Worm (Caenorhabditis elegans) whole organism, L2 larva: ENCODE results near the gene gtl-2.
A peak's percentile ranks its signal among the peaks of the same experiment; 100 is the strongest.
"Not testable (repeated sequence)": the region's sequence is repeated elsewhere in the genome, so short reads cannot be mapped to it uniquely, and the experiment has no call there.

Experiments
- C34F6.9 ChIP-seq: fragments of 150-350 bp; optimal IDR thresholded peaks from 2 replicates; lab custom pipeline; 2014; ENCODE audit warnings: missing biosample characterization, missing genetic modification characterization
- F13H6.1 ChIP-seq: sonication (generic microtip); optimal IDR thresholded peaks from 2 replicates; lab custom pipeline; 2016; ENCODE audit warnings: missing genetic modification characterization, missing compliant biosample characterization
- R02D3.7 ChIP-seq: fragments of 150-350 bp; optimal IDR thresholded peaks from 2 replicates; lab custom pipeline; 2014; ENCODE audit warnings: missing biosample characterization, missing genetic modification characterization
- alr-1 ChIP-seq: fragments of 150-350 bp; optimal IDR thresholded peaks from 2 replicates; lab custom pipeline; 2014; ENCODE audit warnings: missing biosample characterization, missing genetic modification characterization
- ama-1 ChIP-seq: fragments of 150-350 bp; optimal IDR thresholded peaks from 2 replicates; lab custom pipeline; 2018; ENCODE audit warnings: inconsistent platforms
- blmp-1 ChIP-seq: sonication (generic microtip); optimal IDR thresholded peaks from 2 replicates; lab custom pipeline; 2017; ENCODE audit warnings: missing genetic modification characterization, mild to moderate bottlenecking, missing compliant biosample characterization, antibody characterized with exemption, moderate library complexity; ENCODE audit not compliant: insufficient read depth
- ceh-16 ChIP-seq: fragments of 150-350 bp; optimal IDR thresholded peaks from 2 replicates; lab custom pipeline; 2014; ENCODE audit warnings: missing biosample characterization, missing genetic modification characterization
- crh-2 ChIP-seq: sonication (generic microtip); optimal IDR thresholded peaks from 2 replicates; lab custom pipeline; 2017; ENCODE audit warnings: missing biosample characterization, missing genetic modification characterization
- egl-27 ChIP-seq: sonication (generic microtip); optimal IDR thresholded peaks from 3 replicates; lab custom pipeline; 2017; ENCODE audit warnings: missing biosample characterization, missing genetic modification reagents, missing genetic modification characterization
- fos-1 ChIP-seq: fragments of 150-350 bp; optimal IDR thresholded peaks from 2 replicates; lab custom pipeline; 2014; ENCODE audit warnings: missing biosample characterization, missing genetic modification characterization
- gmeb-1 ChIP-seq: fragments of 150-350 bp; optimal IDR thresholded peaks from 2 replicates; lab custom pipeline; 2014; ENCODE audit warnings: missing biosample characterization, missing genetic modification characterization
- lin-11 ChIP-seq: fragments of 150-350 bp; sonication (generic microtip); optimal IDR thresholded peaks from 2 replicates; lab custom pipeline; 2014; ENCODE audit warnings: missing biosample characterization, missing genetic modification characterization, inconsistent platforms, mixed read lengths
- lin-13 ChIP-seq: fragments of 150-350 bp; optimal IDR thresholded peaks from 2 replicates; lab custom pipeline; 2014; ENCODE audit warnings: missing biosample characterization, missing genetic modification reagents, missing genetic modification characterization
- lin-39 ChIP-seq: fragments of 150-350 bp; optimal IDR thresholded peaks from 2 replicates; lab custom pipeline; 2014; ENCODE audit warnings: missing biosample characterization, missing genetic modification reagents, missing genetic modification characterization
- mab-5 ChIP-seq: fragments of 150-350 bp; optimal IDR thresholded peaks from 2 replicates; lab custom pipeline; 2014; ENCODE audit warnings: missing biosample characterization, missing genetic modification characterization
- mdl-1 ChIP-seq, 2 experiments: fragments of 150-350 bp in 1 of 2; sonication (generic microtip) in 1 of 2; optimal IDR thresholded peaks; 2 replicates each; lab custom pipeline; 2017; ENCODE audit warnings: missing biosample characterization in 2 of 2, missing genetic modification characterization in 2 of 2
- nhr-10 ChIP-seq: sonication (generic microtip); optimal IDR thresholded peaks from 2 replicates; lab custom pipeline; 2017; ENCODE audit warnings: missing biosample characterization, missing genetic modification characterization
- nhr-11 ChIP-seq: fragments of 150-350 bp; optimal IDR thresholded peaks from 2 replicates; lab custom pipeline; 2014; ENCODE audit warnings: missing biosample characterization, missing genetic modification characterization
- nhr-23 ChIP-seq: fragments of 150-350 bp; optimal IDR thresholded peaks from 2 replicates; lab custom pipeline; 2014; ENCODE audit warnings: missing biosample characterization, missing genetic modification reagents, missing genetic modification characterization
- nhr-25 ChIP-seq: fragments of 150-350 bp; sonication (generic microtip); optimal IDR thresholded peaks from 3 replicates; lab custom pipeline; 2014; ENCODE audit warnings: missing biosample characterization, missing genetic modification characterization
- nhr-6 ChIP-seq: fragments of 150-350 bp; optimal IDR thresholded peaks from 2 replicates; lab custom pipeline; 2014; ENCODE audit warnings: missing biosample characterization, missing genetic modification characterization
- peb-1 ChIP-seq: fragments of 150-350 bp; optimal IDR thresholded peaks from 2 replicates; lab custom pipeline; 2014; ENCODE audit warnings: missing biosample characterization, missing genetic modification characterization
- sem-4 ChIP-seq: fragments of 150-350 bp; optimal IDR thresholded peaks from 2 replicates; lab custom pipeline; 2014; ENCODE audit warnings: missing biosample characterization, missing genetic modification reagents, missing genetic modification characterization
- skn-1 ChIP-seq: sonication (generic microtip); optimal IDR thresholded peaks from 2 replicates; lab custom pipeline; 2017; ENCODE audit warnings: missing biosample characterization, missing genetic modification characterization
- sma-3 ChIP-seq: sonication (generic microtip); optimal IDR thresholded peaks from 2 replicates; lab custom pipeline; 2016; ENCODE audit warnings: missing genetic modification reagents, missing genetic modification characterization, missing compliant biosample characterization
- sma-9 ChIP-seq, 2 experiments: fragments of 150-350 bp in 1 of 2; sonication (generic microtip) in 1 of 2; optimal IDR thresholded peaks; 2 replicates each; lab custom pipeline; 2014 to 2016; ENCODE audit warnings: missing genetic modification characterization in 2 of 2, mild to moderate bottlenecking in 1 of 2, missing biosample characterization in 1 of 2, missing compliant biosample characterization in 1 of 2, missing genetic modification reagents in 1 of 2, moderate library complexity in 1 of 2
- snpc-4 ChIP-seq: fragments of 150-350 bp; optimal IDR thresholded peaks from 2 replicates; lab custom pipeline; 2014; ENCODE audit warnings: missing biosample characterization, missing genetic modification characterization
- unc-39 ChIP-seq: fragments of 150-350 bp; optimal IDR thresholded peaks from 2 replicates; lab custom pipeline; 2014; ENCODE audit warnings: missing biosample characterization, missing genetic modification characterization
- unc-55 ChIP-seq: fragments of 150-350 bp; sonication (generic microtip); optimal IDR thresholded peaks from 3 replicates; lab custom pipeline; 2014; ENCODE audit warnings: missing biosample characterization, missing genetic modification reagents, missing genetic modification characterization
- unc-62 ChIP-seq: fragments of 150-350 bp; optimal IDR thresholded peaks from 2 replicates; lab custom pipeline; 2014; ENCODE audit warnings: missing biosample characterization, missing genetic modification reagents, missing genetic modification characterization
- ztf-1 ChIP-seq: fragments of 200-800 bp; sonication (Bioruptor generic); conservative IDR thresholded peaks from 2 replicates; pipeline ENCODE4 v1.3.6; 2022; ENCODE audit warnings: missing genetic modification characterization, missing compliant biosample characterization
- ztf-4 ChIP-seq: fragments of 150-350 bp; optimal IDR thresholded peaks from 2 replicates; lab custom pipeline; 2014; ENCODE audit warnings: missing biosample characterization, missing genetic modification characterization

The gtl-2 gene

DNA sequence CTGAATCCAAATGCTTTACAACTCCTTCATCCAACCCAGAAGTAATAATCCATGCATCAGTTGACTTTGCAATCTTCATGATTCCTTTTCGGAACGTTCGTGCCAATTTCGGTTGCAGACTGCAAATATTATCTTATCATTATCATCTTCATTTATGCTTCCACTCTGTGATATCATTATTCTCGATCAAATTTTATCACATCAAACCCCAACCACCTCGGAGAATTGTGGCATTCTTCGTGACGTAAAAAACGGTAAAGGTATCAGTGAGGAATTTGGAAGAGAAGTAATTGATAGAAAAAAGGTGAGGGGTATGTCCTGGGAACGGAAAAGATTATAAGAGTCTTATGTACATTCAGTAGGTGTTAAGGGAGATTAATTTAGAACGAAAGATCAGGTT lies 15.8 kb upstream of the gtl-2 start:
- TF ChIP-seq lin-39 (tag; lab: Kevin White, UChicago) (no peak), unc-39 (tag; lab: Kevin White, UChicago) (no peak), gmeb-1 (tag; lab: Kevin White, UChicago) (no peak), fos-1 (tag; lab: Kevin White, UChicago) (peak; percentile 96), sma-9 (GFP tag; optimal IDR thresholded peaks at IDR 0.05; lab: Kevin White, UChicago) (peak; percentile 49), sma-9 (tag; optimal IDR thresholded peaks at IDR 0.05; lab: Kevin White, UChicago) (no peak), nhr-6 (tag; lab: Kevin White, UChicago) (no peak)

ce11 chrIV:11259485-11259972 lies 13.7 kb upstream of the gtl-2 start, which contains the start of gene gtl-1:
Gene gtl-1, minus strand, starts transcription at chrIV:11259535.
- TF ChIP-seq unc-62 (no peak), fos-1 (tag; lab: Kevin White, UChicago) (peak; percentile 89)

ce11 chrIV:11260544-11261227 lies 12.6 kb upstream of the gtl-2 start, which contains the start of gene C05C12.5:
Gene C05C12.5, minus strand, starts transcription at chrIV:11261185.
- no peak for TF ChIP-seq egl-27 (tag; lab: Kevin White, UChicago)
- TF ChIP-seq unc-55 (GFP tag; lab: Kevin White, UChicago), result no peak
- no peak for TF ChIP-seq ztf-1 (GFP tag; lab: Robert Waterston, UW)
- TF ChIP-seq ama-1 (lab: Kevin White, UChicago), result no peak
- no peak for TF ChIP-seq F13H6.1
- TF ChIP-seq sem-4 (tag; lab: Kevin White, UChicago), result no peak
- no peak for TF ChIP-seq mab-5 (tag; lab: Kevin White, UChicago)
- no peak for TF ChIP-seq ceh-16 (tag; lab: Kevin White, UChicago)
- no peak for TF ChIP-seq sma-3
- TF ChIP-seq nhr-23 (tag; lab: Kevin White, UChicago), result no peak
- no peak for TF ChIP-seq gmeb-1 (tag; lab: Kevin White, UChicago)
- TF ChIP-seq snpc-4 (tag; lab: Kevin White, UChicago), result no peak
- TF ChIP-seq lin-11 (tag; lab: Kevin White, UChicago), result no peak
- no peak for TF ChIP-seq nhr-10 (tag; lab: Kevin White, UChicago)
- no peak for TF ChIP-seq C34F6.9 (tag; lab: Kevin White, UChicago)
- no peak for TF ChIP-seq skn-1
- no peak for TF ChIP-seq ztf-4 (tag; lab: Kevin White, UChicago)

ce11 chrIV:11261535-11261934 lies 11.7 kb upstream of the gtl-2 start, which contains the start of gene F54D1.1:
Gene F54D1.1, plus strand, starts transcription at chrIV:11261835.
- TF ChIP-seq unc-55 (GFP tag; lab: Kevin White, UChicago) (no peak), ceh-16 (tag; lab: Kevin White, UChicago) (no peak), peb-1 (no peak), alr-1 (tag; lab: Kevin White, UChicago) (no peak), skn-1 (no peak), nhr-6 (tag; lab: Kevin White, UChicago) (no peak), F13H6.1 (no peak), mdl-1 (tag; optimal IDR thresholded peaks at IDR 0.05; lab: Kevin White, UChicago) (no peak), lin-39 (tag; lab: Kevin White, UChicago) (no peak), mab-5 (tag; lab: Kevin White, UChicago) (no peak), unc-39 (tag; lab: Kevin White, UChicago) (no peak)

DNA sequence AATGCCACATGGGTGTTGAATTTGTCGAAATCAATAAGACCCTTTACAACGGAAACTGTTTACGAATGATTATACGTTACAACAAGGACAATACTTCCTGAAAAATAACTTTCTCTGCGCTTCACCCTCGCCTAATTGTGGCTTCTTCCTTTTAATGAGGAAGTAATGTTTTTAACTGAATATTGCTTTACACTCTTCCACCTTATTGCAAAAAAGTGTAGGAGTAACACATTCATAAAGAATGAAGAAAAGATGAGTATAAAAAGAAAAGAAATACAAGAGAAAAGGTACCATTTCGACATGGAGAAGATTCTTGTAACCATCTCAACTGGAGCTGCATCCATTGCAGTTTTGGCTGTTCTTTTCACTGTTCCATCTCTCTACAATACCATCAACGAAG lies 10.2 kb upstream of the gtl-2 start, which contains the start of gene col-126:
Gene col-126, plus strand, starts transcription at position 301 of the 400 bp plus-strand sequence.
- not testable (repeated sequence) for TF ChIP-seq C34F6.9 (tag; lab: Kevin White, UChicago); ama-1 (lab: Kevin White, UChicago); nhr-11

DNA sequence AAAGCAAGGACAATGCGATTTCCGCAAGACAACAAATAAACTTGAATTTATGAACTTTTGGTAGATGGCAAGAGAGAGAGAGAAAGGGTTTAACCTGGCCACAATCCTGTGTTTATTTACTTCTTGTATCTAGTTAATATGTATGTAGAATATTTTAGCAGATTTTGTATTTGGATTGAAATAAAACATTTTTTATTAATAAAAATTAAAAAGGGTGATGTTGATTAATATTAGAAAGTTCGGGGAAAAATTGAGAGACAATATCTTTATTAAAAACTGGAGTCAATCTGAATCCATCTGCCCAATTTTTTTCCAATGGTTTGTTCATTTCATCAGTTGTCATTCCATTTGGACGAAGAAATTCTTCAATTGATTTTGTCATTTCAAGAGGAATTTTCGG lies 7.2 kb upstream of the gtl-2 start, which contains the start of gene col-127:
Gene col-127, minus strand, starts transcription at position 101 of the 400 bp plus-strand sequence.
- TF ChIP-seq R02D3.7 (tag; lab: Kevin White, UChicago), result no peak
- TF ChIP-seq lin-11 (tag; lab: Kevin White, UChicago), result no peak
- no peak for TF ChIP-seq skn-1
- no peak for TF ChIP-seq sem-4 (tag; lab: Kevin White, UChicago)
- no peak for TF ChIP-seq lin-39 (tag; lab: Kevin White, UChicago)
- no peak for TF ChIP-seq blmp-1 (tag; lab: Kevin White, UChicago)
- TF ChIP-seq crh-2, result no peak
- no peak for TF ChIP-seq nhr-25 (tag; lab: Kevin White, UChicago)
- no peak for TF ChIP-seq lin-13 (GFP tag; lab: Kevin White, UChicago)
- TF ChIP-seq ztf-1 (GFP tag; lab: Robert Waterston, UW), result no peak
